Worm (Caenorhabditis elegans) whole organism, young adult: Measurements from ENCODE around the gene olrn-1.
A peak's percentile ranks its signal among the peaks of the same experiment; 100 is the strongest.

Source experiments
- D2030.7 ChIP-seq: fragments of 200-800 bp; sonication (Bioruptor generic); IDR thresholded peaks from 2 replicates; pipeline ENCODE4 v1.3.6; 2022; ENCODE audit warnings: missing genetic modification reagents, missing genetic modification characterization, missing compliant biosample characterization
- F10E7.11 ChIP-seq: sonication (generic microtip); optimal IDR thresholded peaks from 2 replicates; lab custom pipeline; 2017; ENCODE audit warnings: mild to moderate bottlenecking, missing genetic modification characterization, moderate library complexity, missing compliant biosample characterization
- F33H1.4 ChIP-seq: fragments of 200-800 bp; sonication (Bioruptor generic); IDR thresholded peaks from 2 replicates; pipeline ENCODE4 v1.3.6; 2022; ENCODE audit warnings: missing genetic modification reagents, missing genetic modification characterization, missing compliant biosample characterization
- K11D2.4 ChIP-seq: fragments of 200-800 bp; sonication (Bioruptor generic); IDR thresholded peaks from 2 replicates; pipeline ENCODE4 v1.3.6; 2022; ENCODE audit warnings: missing genetic modification reagents, missing genetic modification characterization, missing compliant biosample characterization
- K12H6.12 ChIP-seq: fragments of 200-800 bp; sonication (Bioruptor generic); optimal IDR thresholded peaks from 2 replicates; lab custom pipeline; 2018; ENCODE audit warnings: mild to moderate bottlenecking, missing genetic modification characterization, missing compliant biosample characterization
- T26A5.8 ChIP-seq: sonication (generic microtip); optimal IDR thresholded peaks from 2 replicates; lab custom pipeline; 2016; ENCODE audit warnings: missing genetic modification characterization, missing compliant biosample characterization
- Y53F4B.3 ChIP-seq: fragments of 200-800 bp; sonication (Bioruptor generic); IDR thresholded peaks from 2 replicates; pipeline ENCODE4 v1.3.6; 2022; ENCODE audit warnings: missing genetic modification reagents, missing genetic modification characterization, missing compliant biosample characterization
- Y95B8A.8 ChIP-seq: fragments of 200-800 bp; sonication (Bioruptor generic); IDR thresholded peaks from 2 replicates; pipeline ENCODE4 v1.3.6; 2022; ENCODE audit warnings: missing genetic modification reagents, missing genetic modification characterization, missing compliant biosample characterization
- bed-2 ChIP-seq: fragments of 200-800 bp; sonication (Bioruptor generic); IDR thresholded peaks from 2 replicates; pipeline ENCODE4 v1.3.6; 2022; ENCODE audit warnings: missing genetic modification reagents, missing genetic modification characterization, missing compliant biosample characterization
- cebp-1 ChIP-seq, 2 experiments: fragments of 200-800 bp in 1 of 2; sonication (Bioruptor generic) in 1 of 2; sonication (generic microtip) in 1 of 2; IDR thresholded peaks in 1 of 2; optimal IDR thresholded peaks in 1 of 2; 2 replicates each; pipeline versions ENCODE4 v1.3.6 to Lab custom; 2017 to 2022; ENCODE audit warnings: missing compliant biosample characterization in 2 of 2, missing genetic modification characterization in 2 of 2, mild to moderate bottlenecking in 1 of 2, missing genetic modification reagents in 1 of 2, moderate library complexity in 1 of 2
- ceh-100 ChIP-seq: fragments of 200-800 bp; sonication (Bioruptor generic); IDR thresholded peaks from 2 replicates; pipeline ENCODE4 v1.3.6; 2022; ENCODE audit warnings: missing genetic modification reagents, missing genetic modification characterization, missing compliant biosample characterization
- ceh-27 ChIP-seq: fragments of 200-800 bp; sonication (Bioruptor generic); optimal IDR thresholded peaks from 2 replicates; lab custom pipeline; 2018; ENCODE audit warnings: mild to moderate bottlenecking, missing genetic modification characterization, moderate library complexity, missing compliant biosample characterization
- chd-7 ChIP-seq: sonication (generic microtip); optimal IDR thresholded peaks from 2 replicates; lab custom pipeline; 2016; ENCODE audit warnings: mild to moderate bottlenecking, missing genetic modification characterization, moderate library complexity, missing compliant biosample characterization
- dpff-1 ChIP-seq: sonication (generic microtip); optimal IDR thresholded peaks from 2 replicates; lab custom pipeline; 2017; ENCODE audit warnings: mild to moderate bottlenecking, missing genetic modification characterization, missing compliant biosample characterization
- dpl-1 ChIP-seq: fragments of 150-350 bp; optimal IDR thresholded peaks from 2 replicates; lab custom pipeline; 2014; ENCODE audit warnings: missing biosample characterization, missing genetic modification reagents, missing genetic modification characterization
- ekl-4 ChIP-seq: fragments of 200-800 bp; sonication (Bioruptor generic); IDR thresholded peaks from 2 replicates; pipeline ENCODE4 v1.3.6; 2022; ENCODE audit warnings: missing genetic modification reagents, missing genetic modification characterization, missing compliant biosample characterization
- ets-4 ChIP-seq: fragments of 200-800 bp; sonication (Bioruptor generic); optimal IDR thresholded peaks from 2 replicates; lab custom pipeline; 2018; ENCODE audit warnings: mild to moderate bottlenecking, missing genetic modification characterization, missing compliant biosample characterization
- him-1 ChIP-seq: sonication (generic microtip); optimal IDR thresholded peaks from 2 replicates; lab custom pipeline; 2016; ENCODE audit warnings: missing genotype, missing genetic modification reagents, missing genetic modification characterization, missing compliant biosample characterization
- hlh-26 ChIP-seq: fragments of 200-800 bp; sonication (Bioruptor generic); conservative IDR thresholded peaks from 2 replicates; pipeline ENCODE4 v1.3.6; 2022; ENCODE audit warnings: missing genetic modification reagents, missing genetic modification characterization, missing compliant biosample characterization
- hmg-1.2 ChIP-seq: fragments of 200-800 bp; sonication (Bioruptor generic); IDR thresholded peaks from 2 replicates; pipeline ENCODE4 v1.3.6; 2022; ENCODE audit warnings: missing genetic modification reagents, missing genetic modification characterization, missing compliant biosample characterization
- let-526 ChIP-seq: fragments of 200-800 bp; sonication (Bioruptor generic); IDR thresholded peaks from 2 replicates; pipeline ENCODE4 v1.3.6; 2022; ENCODE audit warnings: missing genetic modification reagents, missing genetic modification characterization, missing compliant biosample characterization
- let-607 ChIP-seq, 2 experiments: fragments of 200-800 bp in 1 of 2; sonication (Bioruptor generic) in 1 of 2; sonication (generic microtip) in 1 of 2; optimal IDR thresholded peaks; 2 replicates each; lab custom pipeline; 2016 to 2018; ENCODE audit warnings: mild to moderate bottlenecking in 2 of 2, missing compliant biosample characterization in 2 of 2, missing genetic modification characterization in 2 of 2, moderate library complexity in 2 of 2, missing genotype in 1 of 2
- lin-26 ChIP-seq: fragments of 200-800 bp; sonication (Bioruptor generic); IDR thresholded peaks from 2 replicates; pipeline ENCODE4 v1.3.6; 2022; ENCODE audit warnings: missing genetic modification reagents, missing genetic modification characterization, missing compliant biosample characterization
- lin-40 ChIP-seq: sonication (generic microtip); optimal IDR thresholded peaks from 2 replicates; lab custom pipeline; 2016; ENCODE audit warnings: missing genetic modification characterization, mild to moderate bottlenecking, missing compliant biosample characterization, missing genotype, missing genetic modification reagents
- madf-10 ChIP-seq: sonication (generic microtip); optimal IDR thresholded peaks from 2 replicates; lab custom pipeline; 2016; ENCODE audit warnings: mild to moderate bottlenecking, missing genetic modification characterization, missing compliant biosample characterization
- madf-6 ChIP-seq: fragments of 200-800 bp; sonication (Bioruptor generic); IDR thresholded peaks from 2 replicates; pipeline ENCODE4 v1.3.6; 2022; ENCODE audit warnings: missing genetic modification reagents, missing genetic modification characterization, missing compliant biosample characterization
- madf-8 ChIP-seq: fragments of 200-800 bp; sonication (Bioruptor generic); conservative IDR thresholded peaks from 2 replicates; pipeline ENCODE4 v1.3.6; 2022; ENCODE audit warnings: missing genetic modification reagents, missing genetic modification characterization, missing compliant biosample characterization
- nhr-80 ChIP-seq: sonication (generic microtip); optimal IDR thresholded peaks from 2 replicates; lab custom pipeline; 2016; ENCODE audit warnings: missing genetic modification characterization, missing compliant biosample characterization
- pha-4 ChIP-seq: fragments of 150-350 bp; sonication (generic microtip); optimal IDR thresholded peaks from 2 replicates; lab custom pipeline; 2014; ENCODE audit warnings: missing biosample characterization, missing genetic modification reagents, missing genetic modification characterization
- sdz-38 ChIP-seq: sonication (generic microtip); optimal IDR thresholded peaks from 2 replicates; lab custom pipeline; 2016; ENCODE audit warnings: missing genotype, missing genetic modification characterization, missing compliant biosample characterization
- sea-2 ChIP-seq: fragments of 200-800 bp; sonication (Bioruptor generic); IDR thresholded peaks from 2 replicates; pipeline ENCODE4 v1.3.6; 2022; ENCODE audit warnings: missing genetic modification characterization, missing compliant biosample characterization
- tbp1 ChIP-seq: fragments of 200-800 bp; sonication (Bioruptor generic); optimal IDR thresholded peaks from 2 replicates; lab custom pipeline; 2018; ENCODE audit warnings: mild to moderate bottlenecking, missing genetic modification characterization, missing compliant biosample characterization
- tbx-9 ChIP-seq: sonication (generic microtip); optimal IDR thresholded peaks from 2 replicates; lab custom pipeline; 2016; ENCODE audit warnings: borderline replicate concordance, missing genetic modification characterization, inconsistent platforms, missing compliant biosample characterization
- tlf-1 ChIP-seq: fragments of 200-800 bp; sonication (Bioruptor generic); optimal IDR thresholded peaks from 2 replicates; lab custom pipeline; 2018; ENCODE audit warnings: mild to moderate bottlenecking, missing genetic modification characterization, missing compliant biosample characterization
- zim-3 ChIP-seq: sonication (generic microtip); optimal IDR thresholded peaks from 2 replicates; lab custom pipeline; 2017; ENCODE audit warnings: mild to moderate bottlenecking, missing genetic modification characterization, moderate library complexity, missing compliant biosample characterization

olrn-1 gene

ce11 chrX:15493322-15493721, 44.1 kb upstream of the olrn-1 start, which contains the start of gene gob-1:
Gene gob-1, plus strand, starts transcription at chrX:15493602.
- TF ChIP-seq lin-26 (GFP tag; lab: Robert Waterston, UW) (no peak), tbx-9 (tag; lab: Kevin White, UChicago) (no peak), dpff-1 (no peak), pha-4 (tag; lab: Kevin White, UChicago) (no peak), madf-10 (tag; lab: Kevin White, UChicago) (no peak), sea-2 (no peak), Y95B8A.8 (GFP tag; lab: Robert Waterston, UW) (no peak), Y53F4B.3 (GFP tag; lab: Robert Waterston, UW) (no peak), chd-7 (tag; lab: Kevin White, UChicago) (no peak), ekl-4 (no peak), tlf-1 (GFP tag; lab: Kevin White, UChicago) (no peak), let-526 (no peak), him-1 (tag; lab: Kevin White, UChicago) (no peak), let-607 (tag; optimal IDR thresholded peaks at IDR 0.05; lab: Kevin White, UChicago) (no peak), ceh-100 (GFP tag; lab: Robert Waterston, UW) (no peak), D2030.7 (GFP tag; lab: Robert Waterston, UW) (no peak)
- TF ChIP-seq, all 124 proteins: peak for 0

ce11 chrX:15494154-15494553, 43.3 kb upstream of the olrn-1 start:
- TF ChIP-seq madf-8 (GFP tag; lab: Robert Waterston, UW): no peak
- no peak for TF ChIP-seq dpl-1 (GFP tag; lab: Kevin White, UChicago)
- TF ChIP-seq zim-3 (tag; lab: Kevin White, UChicago): no peak
- no peak for TF ChIP-seq T26A5.8 (tag; lab: Kevin White, UChicago)
- no peak for TF ChIP-seq F10E7.11 (tag; lab: Kevin White, UChicago)

ce11 chrX:15496927-15497605, 40.4 kb upstream of the olrn-1 start, which contains the start of gene suox-1:
Gene suox-1, plus strand, starts transcription at chrX:15497555.
- TF ChIP-seq sdz-38 (tag; lab: Kevin White, UChicago) (no peak), lin-40 (tag; lab: Kevin White, UChicago) (peak; percentile 22), hmg-1.2 (GFP tag; lab: Robert Waterston, UW) (peak; percentile 39; the same call in 1 of the 2 replicates), tbp1 (GFP tag; lab: Kevin White, UChicago) (peak; percentile 1), ets-4 (no peak), bed-2 (GFP tag; lab: Robert Waterston, UW) (no peak), K11D2.4 (GFP tag; lab: Robert Waterston, UW) (0 out of 2 replicates have a peak, but pooled peaks have one; percentile 30), F33H1.4 (GFP tag; lab: Robert Waterston, UW) (no peak), K12H6.12 (tag; lab: Kevin White, UChicago) (no peak), cebp-1 (GFP tag; IDR thresholded peaks at IDR 0.05; lab: Robert Waterston, UW) (no peak), cebp-1 (tag; optimal IDR thresholded peaks at IDR 0.05; lab: Kevin White, UChicago) (peak; percentile 2), madf-6 (GFP tag; lab: Robert Waterston, UW) (no peak), nhr-80 (peak; percentile 42), hlh-26 (GFP tag; lab: Robert Waterston, UW) (no peak), ceh-27 (peak; percentile 16)
